Worm (Caenorhabditis elegans): Measurements from ENCODE around the gene W05H9.2.

The W05H9.2 gene

DNA sequence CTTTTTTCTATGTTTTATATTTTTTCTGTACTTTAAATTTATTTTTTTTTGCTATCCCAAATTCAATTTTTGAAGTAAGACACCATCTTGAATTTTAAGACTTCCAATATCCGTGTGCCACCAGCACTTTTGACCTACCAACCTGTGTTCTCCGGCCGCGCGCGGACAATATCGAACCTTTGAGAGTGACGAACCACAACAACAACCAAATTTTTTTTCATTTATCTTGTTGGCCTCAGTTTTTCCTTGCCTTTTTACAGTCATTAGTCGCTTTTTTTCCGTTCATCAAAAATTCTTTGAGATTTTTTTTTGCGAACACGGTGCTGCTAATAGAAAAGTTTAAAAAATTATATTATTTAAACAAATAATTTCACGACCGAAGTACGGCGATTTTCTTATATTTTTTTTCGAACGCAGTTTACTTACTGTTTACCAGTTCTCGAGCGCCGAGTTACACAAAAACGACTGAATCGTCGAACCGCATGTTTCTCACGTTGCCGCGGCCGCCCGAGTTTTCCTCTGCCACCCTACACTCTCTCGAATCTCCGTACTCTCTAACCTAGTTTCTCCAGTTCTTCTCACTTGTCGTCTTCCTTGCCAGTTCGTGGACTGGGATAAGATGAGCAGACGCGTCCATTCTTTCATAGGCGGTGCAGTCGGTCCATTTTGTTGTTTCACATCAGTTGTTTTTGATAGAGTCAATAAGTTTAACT, 26.8 kb upstream of the W05H9.2 start (continued):
- TF ChIP-seq ceh-82 (tag; optimal IDR thresholded peaks at IDR 0.05), result peak in 2 of 3 experiments; percentile 18 to 41
- TF ChIP-seq zag-1 (tag; optimal IDR thresholded peaks at IDR 0.05), result no peak
- no peak for TF ChIP-seq tlp-1 (tag; optimal IDR thresholded peaks at IDR 0.05)
- no peak for TF ChIP-seq lir-3 (tag; optimal IDR thresholded peaks at IDR 0.05; ENCODE audit: poor library complexity)
- no peak for TF ChIP-seq elt-3 (tag; optimal IDR thresholded peaks at IDR 0.05)
- TF ChIP-seq tbx-2 (tag; optimal IDR thresholded peaks at IDR 0.05), result peak; percentile 47
- TF ChIP-seq ceh-8 (GFP tag; optimal IDR thresholded peaks at IDR 0.05), result no peak

DNA sequence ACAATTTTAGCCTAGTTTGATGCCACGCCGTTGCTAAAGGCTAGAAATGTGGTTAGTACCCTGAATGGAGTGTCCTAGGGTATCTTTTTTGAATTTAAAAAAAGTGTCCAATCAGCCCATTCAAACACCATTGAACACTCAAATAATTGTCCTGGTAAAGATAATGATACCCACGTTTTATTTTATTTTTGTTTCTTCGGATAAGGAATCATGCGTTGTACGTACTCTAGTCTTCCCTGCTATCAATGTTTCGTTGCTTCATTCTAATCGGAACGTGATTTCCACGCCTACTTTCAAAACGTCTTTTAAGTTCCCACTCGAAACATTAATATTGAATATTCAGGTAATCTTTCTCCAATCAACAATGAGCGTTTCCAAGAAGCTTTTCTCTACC, 26.2 kb upstream of the W05H9.2 start, which contains the start of gene got-2.2:
Gene got-2.2, plus strand, starts transcription at position 344 of the 394 bp plus-strand sequence.
- peak; percentile 24 for TF ChIP-seq nhr-20 (tag; optimal IDR thresholded peaks at IDR 0.05)
- TF ChIP-seq unc-130 (tag; optimal IDR thresholded peaks at IDR 0.05), result no peak
- TF ChIP-seq elt-2 (tag; optimal IDR thresholded peaks at IDR 0.05), result peak; percentile 57
- peak in 1 of 6 experiments; percentile 87 for TF ChIP-seq elt-3 (tag; optimal IDR thresholded peaks at IDR 0.05)
- TF ChIP-seq nhr-71 (tag; optimal IDR thresholded peaks at IDR 0.05), result peak; percentile 24
- TF ChIP-seq nhr-19 (GFP tag; conservative IDR thresholded peaks at IDR 0.05), result peak; percentile 63
- peak in 1 of 2 experiments; percentile 33 for TF ChIP-seq mdl-1 (tag; optimal IDR thresholded peaks at IDR 0.05)
- no peak for TF ChIP-seq alr-1 (tag; optimal IDR thresholded peaks at IDR 0.05; ENCODE audit: borderline replicate concordance)
- peak in 1 of 2 experiments; percentile 34 for TF ChIP-seq lin-35 (GFP tag; optimal IDR thresholded peaks at IDR 0.05)

DNA sequence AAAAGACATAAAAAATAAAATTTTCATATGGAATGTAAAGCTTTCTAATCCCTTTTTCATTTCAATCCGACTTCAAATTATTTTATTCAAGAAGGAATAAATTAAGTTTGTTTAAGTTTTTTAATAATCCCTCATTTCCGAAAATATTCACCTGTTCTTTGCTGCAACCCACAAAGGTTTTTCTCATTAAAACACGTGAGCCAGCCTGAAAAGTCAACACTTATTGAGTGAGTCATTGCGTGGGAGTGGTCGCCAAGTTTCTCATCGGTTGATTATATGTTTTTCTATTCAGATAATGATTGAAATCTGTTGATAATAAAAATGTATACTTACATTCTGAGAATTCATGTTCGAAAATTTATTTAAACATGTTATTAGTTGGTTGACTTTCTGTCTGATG, 21.3 kb upstream of the W05H9.2 start:
- no peak for TF ChIP-seq fos-1 (tag; optimal IDR thresholded peaks at IDR 0.05)
- TF ChIP-seq grh-1 (GFP tag; IDR thresholded peaks at IDR 0.05), result no peak
- TF ChIP-seq nhr-85 (tag), result no peak
- no peak for TF ChIP-seq C16A3.4 (tag; optimal IDR thresholded peaks at IDR 0.05)
- TF ChIP-seq aha-1 (tag; optimal IDR thresholded peaks at IDR 0.05), result no peak
- TF ChIP-seq nhr-11 (tag; optimal IDR thresholded peaks at IDR 0.05), result no peak
- peak; percentile 43 for TF ChIP-seq sox-4 (tag; optimal IDR thresholded peaks at IDR 0.05)
- TF ChIP-seq xbp-1 (tag; optimal IDR thresholded peaks at IDR 0.05), result no peak
- no peak for TF ChIP-seq ceh-8 (GFP tag; optimal IDR thresholded peaks at IDR 0.05)
- TF ChIP-seq ztf-4 (tag; optimal IDR thresholded peaks at IDR 0.05), result no peak
- TF ChIP-seq mab-9 (GFP tag; IDR thresholded peaks at IDR 0.05), result no peak
- no peak for TF ChIP-seq tlp-1 (tag; optimal IDR thresholded peaks at IDR 0.05)
- TF ChIP-seq vab-15 (tag; optimal IDR thresholded peaks at IDR 0.05), result no peak
- peak; percentile 11 for TF ChIP-seq lin-14 (GFP tag; optimal IDR thresholded peaks at IDR 0.05)
- no peak for TF ChIP-seq efl-1 (optimal IDR thresholded peaks at IDR 0.05)
- TF ChIP-seq efl-1 (GFP tag; optimal IDR thresholded peaks at IDR 0.05 in 1 of 2), result no peak
- no peak for TF ChIP-seq lin-39 (tag; optimal IDR thresholded peaks at IDR 0.05)
- no peak for TF ChIP-seq ets-5 (GFP tag; IDR thresholded peaks at IDR 0.05)
- TF ChIP-seq swsn-7 (tag; optimal IDR thresholded peaks at IDR 0.05), result no peak
- TF ChIP-seq unc-130 (tag; optimal IDR thresholded peaks at IDR 0.05), result no peak
- no peak for TF ChIP-seq elt-2 (tag; optimal IDR thresholded peaks at IDR 0.05)
- TF ChIP-seq ama-1 (optimal IDR thresholded peaks at IDR 0.05), result no peak
- TF ChIP-seq nhr-71 (tag; optimal IDR thresholded peaks at IDR 0.05), result peak; percentile 52
- no peak for TF ChIP-seq isw-1 (GFP tag; IDR thresholded peaks at IDR 0.05)
- no peak for TF ChIP-seq ceh-90 (tag; optimal IDR thresholded peaks at IDR 0.05)
- no peak for TF ChIP-seq ceh-88 (GFP tag; IDR thresholded peaks at IDR 0.05)
- TF ChIP-seq irx-1 (tag; optimal IDR thresholded peaks at IDR 0.05), result no peak
- TF ChIP-seq snu-23 (GFP tag; optimal IDR thresholded peaks at IDR 0.05), result no peak
- TF ChIP-seq ces-1 (GFP tag; optimal IDR thresholded peaks at IDR 0.05), result no peak
- TF ChIP-seq lsy-2 (tag; optimal IDR thresholded peaks at IDR 0.05), result no peak
- no peak for TF ChIP-seq snpc-4 (tag; optimal IDR thresholded peaks at IDR 0.05)
- no peak for TF ChIP-seq rnt-1 (tag; optimal IDR thresholded peaks at IDR 0.05)
- TF ChIP-seq lir-3 (tag; optimal IDR thresholded peaks at IDR 0.05; ENCODE audit: poor library complexity), result no peak
- no peak for TF ChIP-seq nhr-28 (tag; optimal IDR thresholded peaks at IDR 0.05)
- no peak for TF ChIP-seq zag-1 (tag; optimal IDR thresholded peaks at IDR 0.05)
- no peak for TF ChIP-seq mep-1 (tag; optimal IDR thresholded peaks at IDR 0.05)
- no peak for TF ChIP-seq lin-35 (GFP tag; optimal IDR thresholded peaks at IDR 0.05)
- TF ChIP-seq nhr-47 (tag; optimal IDR thresholded peaks at IDR 0.05), result peak; percentile 39
- TF ChIP-seq F16B12.6 (tag; optimal IDR thresholded peaks at IDR 0.05), result no peak
- no peak for TF ChIP-seq nhr-237 (tag; optimal IDR thresholded peaks at IDR 0.05)
- TF ChIP-seq fkh-8 (tag; optimal IDR thresholded peaks at IDR 0.05), result peak; percentile 88

Measured in whole organism, L1 larva.